Worm (Caenorhabditis elegans) whole organism, L2 larva: ENCODE results near the gene T01E8.1.
A peak's percentile ranks its signal among the peaks of the same experiment; 100 is the strongest.

Experiments
- C34F6.9 ChIP-seq: fragments of 150-350 bp; optimal IDR thresholded peaks from 2 replicates; lab custom pipeline; 2014; ENCODE audit warnings: missing biosample characterization, missing genetic modification characterization
- F13H6.1 ChIP-seq: sonication (generic microtip); optimal IDR thresholded peaks from 2 replicates; lab custom pipeline; 2016; ENCODE audit warnings: missing genetic modification characterization, missing compliant biosample characterization
- R02D3.7 ChIP-seq: fragments of 150-350 bp; optimal IDR thresholded peaks from 2 replicates; lab custom pipeline; 2014; ENCODE audit warnings: missing biosample characterization, missing genetic modification characterization
- ZK546.5 ChIP-seq: sonication (generic microtip); optimal IDR thresholded peaks from 2 replicates; lab custom pipeline; 2017; ENCODE audit warnings: missing biosample characterization, missing genetic modification characterization
- alr-1 ChIP-seq: fragments of 150-350 bp; optimal IDR thresholded peaks from 2 replicates; lab custom pipeline; 2014; ENCODE audit warnings: missing biosample characterization, missing genetic modification characterization
- aly-2 ChIP-seq: fragments of 150-350 bp; optimal IDR thresholded peaks from 2 replicates; lab custom pipeline; 2014; ENCODE audit warnings: missing biosample characterization, missing genetic modification characterization
- ama-1 ChIP-seq: fragments of 150-350 bp; optimal IDR thresholded peaks from 2 replicates; lab custom pipeline; 2018; ENCODE audit warnings: inconsistent platforms
- blmp-1 ChIP-seq: sonication (generic microtip); optimal IDR thresholded peaks from 2 replicates; lab custom pipeline; 2017; ENCODE audit warnings: missing genetic modification characterization, mild to moderate bottlenecking, missing compliant biosample characterization, antibody characterized with exemption, moderate library complexity; ENCODE audit not compliant: insufficient read depth
- ceh-16 ChIP-seq: fragments of 150-350 bp; optimal IDR thresholded peaks from 2 replicates; lab custom pipeline; 2014; ENCODE audit warnings: missing biosample characterization, missing genetic modification characterization
- ceh-82 ChIP-seq: fragments of 150-350 bp; optimal IDR thresholded peaks from 2 replicates; lab custom pipeline; 2014; ENCODE audit warnings: missing biosample characterization, missing genetic modification characterization
- crh-2 ChIP-seq: sonication (generic microtip); optimal IDR thresholded peaks from 2 replicates; lab custom pipeline; 2017; ENCODE audit warnings: missing biosample characterization, missing genetic modification characterization
- dmd-4 ChIP-seq: sonication (generic microtip); optimal IDR thresholded peaks from 2 replicates; lab custom pipeline; 2017; ENCODE audit warnings: missing biosample characterization, missing genetic modification characterization
- egl-27 ChIP-seq: sonication (generic microtip); optimal IDR thresholded peaks from 3 replicates; lab custom pipeline; 2017; ENCODE audit warnings: missing biosample characterization, missing genetic modification reagents, missing genetic modification characterization
- elt-1 ChIP-seq: fragments of 150-350 bp; optimal IDR thresholded peaks from 2 replicates; lab custom pipeline; 2014; ENCODE audit warnings: missing biosample characterization, missing genetic modification characterization
- fos-1 ChIP-seq: fragments of 150-350 bp; optimal IDR thresholded peaks from 2 replicates; lab custom pipeline; 2014; ENCODE audit warnings: missing biosample characterization, missing genetic modification characterization
- gmeb-1 ChIP-seq: fragments of 150-350 bp; optimal IDR thresholded peaks from 2 replicates; lab custom pipeline; 2014; ENCODE audit warnings: missing biosample characterization, missing genetic modification characterization
- lin-11 ChIP-seq: fragments of 150-350 bp; sonication (generic microtip); optimal IDR thresholded peaks from 2 replicates; lab custom pipeline; 2014; ENCODE audit warnings: missing biosample characterization, missing genetic modification characterization, inconsistent platforms, mixed read lengths
- lin-13 ChIP-seq: fragments of 150-350 bp; optimal IDR thresholded peaks from 2 replicates; lab custom pipeline; 2014; ENCODE audit warnings: missing biosample characterization, missing genetic modification reagents, missing genetic modification characterization
- lin-39 ChIP-seq: fragments of 150-350 bp; optimal IDR thresholded peaks from 2 replicates; lab custom pipeline; 2014; ENCODE audit warnings: missing biosample characterization, missing genetic modification reagents, missing genetic modification characterization
- lsy-2 ChIP-seq, 2 experiments: fragments of 150-350 bp in 1 of 2; sonication (generic microtip) in 1 of 2; optimal IDR thresholded peaks; 2 replicates each; lab custom pipeline; 2014 to 2017; ENCODE audit warnings: missing biosample characterization in 2 of 2, missing genetic modification characterization in 2 of 2
- mab-5 ChIP-seq: fragments of 150-350 bp; optimal IDR thresholded peaks from 2 replicates; lab custom pipeline; 2014; ENCODE audit warnings: missing biosample characterization, missing genetic modification characterization
- mbf-1 ChIP-seq: sonication (generic microtip); optimal IDR thresholded peaks from 2 replicates; lab custom pipeline; 2017; ENCODE audit warnings: missing biosample characterization, missing genetic modification characterization
- mdl-1 ChIP-seq, 2 experiments: fragments of 150-350 bp in 1 of 2; sonication (generic microtip) in 1 of 2; optimal IDR thresholded peaks; 2 replicates each; lab custom pipeline; 2017; ENCODE audit warnings: missing biosample characterization in 2 of 2, missing genetic modification characterization in 2 of 2
- nhr-10 ChIP-seq: sonication (generic microtip); optimal IDR thresholded peaks from 2 replicates; lab custom pipeline; 2017; ENCODE audit warnings: missing biosample characterization, missing genetic modification characterization
- nhr-12 ChIP-seq: fragments of 150-350 bp; optimal IDR thresholded peaks from 2 replicates; lab custom pipeline; 2014; ENCODE audit warnings: missing biosample characterization, missing genetic modification characterization
- nhr-129 ChIP-seq: fragments of 150-350 bp; optimal IDR thresholded peaks from 2 replicates; lab custom pipeline; 2014; ENCODE audit warnings: missing biosample characterization, missing genetic modification characterization
- nhr-21 ChIP-seq: fragments of 150-350 bp; optimal IDR thresholded peaks from 2 replicates; lab custom pipeline; 2014; ENCODE audit warnings: missing biosample characterization, missing genetic modification characterization
- nhr-23 ChIP-seq: fragments of 150-350 bp; optimal IDR thresholded peaks from 2 replicates; lab custom pipeline; 2014; ENCODE audit warnings: missing biosample characterization, missing genetic modification reagents, missing genetic modification characterization
- nhr-237 ChIP-seq: fragments of 150-350 bp; optimal IDR thresholded peaks from 2 replicates; lab custom pipeline; 2014; ENCODE audit warnings: missing biosample characterization, missing genetic modification characterization
- nhr-25 ChIP-seq: fragments of 150-350 bp; sonication (generic microtip); optimal IDR thresholded peaks from 3 replicates; lab custom pipeline; 2014; ENCODE audit warnings: missing biosample characterization, missing genetic modification characterization
- nhr-77 ChIP-seq: fragments of 150-350 bp; optimal IDR thresholded peaks from 2 replicates; lab custom pipeline; 2014; ENCODE audit warnings: missing biosample characterization, missing genetic modification characterization
- peb-1 ChIP-seq: fragments of 150-350 bp; optimal IDR thresholded peaks from 2 replicates; lab custom pipeline; 2014; ENCODE audit warnings: missing biosample characterization, missing genetic modification characterization
- sem-4 ChIP-seq: fragments of 150-350 bp; optimal IDR thresholded peaks from 2 replicates; lab custom pipeline; 2014; ENCODE audit warnings: missing biosample characterization, missing genetic modification reagents, missing genetic modification characterization
- skn-1 ChIP-seq: sonication (generic microtip); optimal IDR thresholded peaks from 2 replicates; lab custom pipeline; 2017; ENCODE audit warnings: missing biosample characterization, missing genetic modification characterization
- sma-3 ChIP-seq: sonication (generic microtip); optimal IDR thresholded peaks from 2 replicates; lab custom pipeline; 2016; ENCODE audit warnings: missing genetic modification reagents, missing genetic modification characterization, missing compliant biosample characterization
- sma-9 ChIP-seq, 2 experiments: fragments of 150-350 bp in 1 of 2; sonication (generic microtip) in 1 of 2; optimal IDR thresholded peaks; 2 replicates each; lab custom pipeline; 2014 to 2016; ENCODE audit warnings: missing genetic modification characterization in 2 of 2, mild to moderate bottlenecking in 1 of 2, missing biosample characterization in 1 of 2, missing compliant biosample characterization in 1 of 2, missing genetic modification reagents in 1 of 2, moderate library complexity in 1 of 2
- snpc-4 ChIP-seq: fragments of 150-350 bp; optimal IDR thresholded peaks from 2 replicates; lab custom pipeline; 2014; ENCODE audit warnings: missing biosample characterization, missing genetic modification characterization
- unc-55 ChIP-seq: fragments of 150-350 bp; sonication (generic microtip); optimal IDR thresholded peaks from 3 replicates; lab custom pipeline; 2014; ENCODE audit warnings: missing biosample characterization, missing genetic modification reagents, missing genetic modification characterization
- unc-62 ChIP-seq: fragments of 150-350 bp; optimal IDR thresholded peaks from 2 replicates; lab custom pipeline; 2014; ENCODE audit warnings: missing biosample characterization, missing genetic modification reagents, missing genetic modification characterization
- zag-1 ChIP-seq: fragments of 150-350 bp; optimal IDR thresholded peaks from 2 replicates; lab custom pipeline; 2014; ENCODE audit warnings: missing biosample characterization, missing genetic modification characterization
- ztf-1 ChIP-seq: fragments of 200-800 bp; sonication (Bioruptor generic); conservative IDR thresholded peaks from 2 replicates; pipeline ENCODE4 v1.3.6; 2022; ENCODE audit warnings: missing genetic modification characterization, missing compliant biosample characterization
- ztf-11 ChIP-seq: sonication (generic microtip); optimal IDR thresholded peaks from 2 replicates; lab custom pipeline; 2017; ENCODE audit warnings: missing biosample characterization, missing genetic modification characterization
- ztf-4 ChIP-seq: fragments of 150-350 bp; optimal IDR thresholded peaks from 2 replicates; lab custom pipeline; 2014; ENCODE audit warnings: missing biosample characterization, missing genetic modification characterization

Gene T01E8.1

ce11 chrII:10189369-10189768 lies 17.2 kb upstream of the T01E8.1 start, which contains the start of gene cdc-25.4:
cdc-25.4 (minus strand) TSS chrII:10189469.
- TF ChIP-seq crh-2 (tag; lab: Kevin White, UChicago) (no peak), nhr-10 (no peak), ama-1 (lab: Kevin White, UChicago) (no peak), nhr-12 (tag; lab: Kevin White, UChicago) (no peak), nhr-21 (no peak)

- TF ChIP-seq sma-9 (GFP tag; optimal IDR thresholded peaks at IDR 0.05; lab: Kevin White, UChicago): no peak
- no peak for TF ChIP-seq sma-9 (tag; optimal IDR thresholded peaks at IDR 0.05; lab: Kevin White, UChicago)
- no peak for TF ChIP-seq blmp-1 (tag; lab: Kevin White, UChicago)
- no peak for TF ChIP-seq zag-1 (tag; lab: Kevin White, UChicago)
- TF ChIP-seq lin-39 (tag; lab: Kevin White, UChicago): no peak
- TF ChIP-seq alr-1: no peak
- no peak for TF ChIP-seq nhr-129 (tag; lab: Kevin White, UChicago)
- no peak for TF ChIP-seq skn-1 (tag; lab: Kevin White, UChicago)
- no peak for TF ChIP-seq snpc-4 (tag; lab: Kevin White, UChicago)
- TF ChIP-seq nhr-23 (tag; lab: Kevin White, UChicago): no peak
- no peak for TF ChIP-seq ama-1 (lab: Kevin White, UChicago)
- no peak for TF ChIP-seq dmd-4 (tag; lab: Kevin White, UChicago)
- TF ChIP-seq aly-2 (tag; lab: Kevin White, UChicago): no peak
- no peak for TF ChIP-seq lsy-2 (tag; optimal IDR thresholded peaks at IDR 0.05; lab: Kevin White, UChicago)
- no peak for TF ChIP-seq ztf-1 (GFP tag; lab: Robert Waterston, UW)
- no peak for TF ChIP-seq mab-5
- no peak for TF ChIP-seq nhr-21
- no peak for TF ChIP-seq egl-27
Measured at ce11 chrII:10192207-10192606, 14.3 kb upstream of the T01E8.1 start, which contains the start of gene R05H5.7. R05H5.7 (plus strand) TSS chrII:10192507.

- TF ChIP-seq elt-1 (tag; lab: Kevin White, UChicago): no peak
Measured at ce11 chrII:10194605-10195004, 11.9 kb upstream of the T01E8.1 start, which contains the start of gene srb-6. srb-6 (plus strand) TSS chrII:10194905.

DNA sequence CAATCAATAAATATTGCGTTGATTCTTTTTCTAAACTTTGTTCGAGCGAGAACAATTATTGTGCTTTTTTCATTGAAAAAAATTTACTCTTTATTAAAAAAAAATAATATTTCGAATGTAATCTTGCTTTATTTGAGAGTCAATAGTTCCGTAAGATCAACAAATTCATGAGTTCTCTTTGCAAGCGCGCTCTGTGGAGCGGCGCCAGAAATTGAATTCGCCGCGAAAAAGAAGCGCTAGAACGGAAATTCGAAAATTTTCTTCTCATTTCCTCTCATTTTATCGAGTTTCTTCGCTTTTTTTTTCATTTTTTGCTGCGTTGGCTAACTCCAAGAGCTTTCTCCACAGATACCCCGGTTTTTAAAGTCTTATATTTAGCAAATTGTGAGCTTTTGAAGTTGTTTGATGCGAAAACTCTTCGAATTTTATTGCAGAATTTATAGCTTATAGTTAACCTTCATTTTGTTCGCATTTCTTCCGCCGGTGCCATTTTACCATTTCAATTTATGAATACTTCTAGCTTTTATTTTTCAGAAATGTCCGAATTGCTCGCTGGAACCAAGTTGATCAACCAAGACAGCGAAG lies 9.3 kb upstream of the T01E8.1 start, which contains the start of gene R05H5.3:
TSS of gene R05H5.3 (plus strand) at position 535 of the 585 bp plus-strand sequence.
- peak; percentile 69 for TF ChIP-seq nhr-129 (tag; lab: Kevin White, UChicago)
- no peak for TF ChIP-seq ztf-4 (tag; lab: Kevin White, UChicago)
- no peak for TF ChIP-seq ceh-16 (tag; lab: Kevin White, UChicago)
- no peak for TF ChIP-seq ztf-1 (GFP tag; lab: Robert Waterston, UW)
- no peak for TF ChIP-seq blmp-1 (tag; lab: Kevin White, UChicago)
- peak; percentile 29 for TF ChIP-seq fos-1
- TF ChIP-seq nhr-77 (tag; lab: Kevin White, UChicago): no peak
- TF ChIP-seq dmd-4 (tag; lab: Kevin White, UChicago): no peak
- TF ChIP-seq ZK546.5: no peak
- TF ChIP-seq lin-39 (tag; lab: Kevin White, UChicago): no peak
- no peak for TF ChIP-seq ceh-82
- TF ChIP-seq lin-11 (tag; lab: Kevin White, UChicago): no peak
- TF ChIP-seq crh-2 (tag; lab: Kevin White, UChicago): peak; percentile 39
- no peak for TF ChIP-seq nhr-12 (tag; lab: Kevin White, UChicago)
- no peak for TF ChIP-seq nhr-10
- TF ChIP-seq nhr-21: no peak
- peak; percentile 34 for TF ChIP-seq zag-1 (tag; lab: Kevin White, UChicago)
- peak; percentile 30 for TF ChIP-seq sma-9 (GFP tag; optimal IDR thresholded peaks at IDR 0.05; lab: Kevin White, UChicago)
- TF ChIP-seq sma-9 (tag; optimal IDR thresholded peaks at IDR 0.05; lab: Kevin White, UChicago): no peak
- TF ChIP-seq unc-62 (GFP tag; lab: Kevin White, UChicago): no peak
- no peak for TF ChIP-seq mbf-1 (tag; lab: Kevin White, UChicago)
- TF ChIP-seq F13H6.1 (tag; lab: Kevin White, UChicago): no peak
- peak in 1 of 2 experiments; percentile 78 for TF ChIP-seq lsy-2 (tag; optimal IDR thresholded peaks at IDR 0.05; lab: Kevin White, UChicago)
- TF ChIP-seq skn-1 (tag; lab: Kevin White, UChicago): no peak
- no peak for TF ChIP-seq egl-27
- TF ChIP-seq nhr-237 (tag; lab: Kevin White, UChicago): no peak
- peak; percentile 69 for TF ChIP-seq C34F6.9 (tag; lab: Kevin White, UChicago)
- no peak for TF ChIP-seq nhr-23 (tag; lab: Kevin White, UChicago)
- TF ChIP-seq nhr-25 (tag; lab: Kevin White, UChicago): no peak
- TF ChIP-seq mdl-1 (tag; optimal IDR thresholded peaks at IDR 0.05; lab: Kevin White, UChicago): no peak
- TF ChIP-seq ama-1 (lab: Kevin White, UChicago): no peak
- no peak for TF ChIP-seq mab-5
- TF ChIP-seq R02D3.7 (tag; lab: Kevin White, UChicago): no peak
- TF ChIP-seq lin-13 (GFP tag; lab: Kevin White, UChicago): peak; percentile 54
- TF ChIP-seq sma-3: peak; percentile 27
- TF ChIP-seq unc-55: peak; percentile 87
- TF ChIP-seq elt-1 (tag; lab: Kevin White, UChicago): no peak
- TF ChIP-seq alr-1: no peak
- TF ChIP-seq sem-4: no peak
- TF ChIP-seq peb-1 (tag; lab: Kevin White, UChicago): no peak
- TF ChIP-seq gmeb-1 (tag; lab: Kevin White, UChicago): peak; percentile 74
- no peak for TF ChIP-seq aly-2 (tag; lab: Kevin White, UChicago)
- no peak for TF ChIP-seq snpc-4 (tag; lab: Kevin White, UChicago)
- no peak for TF ChIP-seq ztf-11
